Worm (Caenorhabditis elegans) whole organism, L2 larva: ENCODE results near the gene chil-14.

Source experiments
- alr-1 ChIP-seq: fragments of 150-350 bp; optimal IDR thresholded peaks from 2 replicates; lab custom pipeline; 2014; ENCODE audit warnings: missing biosample characterization, missing genetic modification characterization
- aly-2 ChIP-seq: fragments of 150-350 bp; optimal IDR thresholded peaks from 2 replicates; lab custom pipeline; 2014; ENCODE audit warnings: missing biosample characterization, missing genetic modification characterization
- ama-1 ChIP-seq: fragments of 150-350 bp; optimal IDR thresholded peaks from 2 replicates; lab custom pipeline; 2018; ENCODE audit warnings: inconsistent platforms
- elt-1 ChIP-seq: fragments of 150-350 bp; optimal IDR thresholded peaks from 2 replicates; lab custom pipeline; 2014; ENCODE audit warnings: missing biosample characterization, missing genetic modification characterization
- elt-3 ChIP-seq: sonication (generic microtip); optimal IDR thresholded peaks from 2 replicates; lab custom pipeline; 2017; ENCODE audit warnings: missing biosample characterization, missing genetic modification characterization
- lin-11 ChIP-seq: fragments of 150-350 bp; sonication (generic microtip); optimal IDR thresholded peaks from 2 replicates; lab custom pipeline; 2014; ENCODE audit warnings: missing biosample characterization, missing genetic modification characterization, inconsistent platforms, mixed read lengths
- nhr-11 ChIP-seq: fragments of 150-350 bp; optimal IDR thresholded peaks from 2 replicates; lab custom pipeline; 2014; ENCODE audit warnings: missing biosample characterization, missing genetic modification characterization
- nhr-237 ChIP-seq: fragments of 150-350 bp; optimal IDR thresholded peaks from 2 replicates; lab custom pipeline; 2014; ENCODE audit warnings: missing biosample characterization, missing genetic modification characterization
- skn-1 ChIP-seq: sonication (generic microtip); optimal IDR thresholded peaks from 2 replicates; lab custom pipeline; 2017; ENCODE audit warnings: missing biosample characterization, missing genetic modification characterization
- snpc-4 ChIP-seq: fragments of 150-350 bp; optimal IDR thresholded peaks from 2 replicates; lab custom pipeline; 2014; ENCODE audit warnings: missing biosample characterization, missing genetic modification characterization
- ztf-11 ChIP-seq: sonication (generic microtip); optimal IDR thresholded peaks from 2 replicates; lab custom pipeline; 2017; ENCODE audit warnings: missing biosample characterization, missing genetic modification characterization

DNA sequence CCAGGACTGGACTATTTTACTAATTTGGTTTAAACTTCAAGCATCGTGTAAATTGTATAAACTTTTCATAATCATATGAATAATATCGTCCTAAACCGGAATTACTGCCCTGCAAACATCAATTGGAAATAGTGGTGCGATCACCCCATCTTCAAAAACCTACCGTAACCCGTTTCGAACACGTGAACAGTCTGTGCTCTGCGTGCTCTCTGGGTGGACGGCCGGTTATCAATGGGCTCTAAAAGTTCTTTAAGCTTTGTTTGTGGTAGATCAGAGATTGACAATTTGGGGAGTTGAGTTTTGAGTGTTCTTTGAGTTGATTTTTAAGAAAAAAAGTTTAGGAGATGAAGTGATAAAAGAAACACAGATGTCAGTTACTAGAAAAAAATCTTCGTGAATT, 1.8 kb downstream of the chil-14 start:
- TF ChIP-seq nhr-11 (tag; lab: Kevin White, UChicago) (no peak), ama-1 (lab: Kevin White, UChicago) (no peak), lin-11 (no peak), skn-1 (no peak), alr-1 (tag; lab: Kevin White, UChicago) (no peak), elt-1 (tag; lab: Kevin White, UChicago) (no peak), aly-2 (no peak), ztf-11 (tag; lab: Kevin White, UChicago) (no peak), elt-3 (tag; lab: Kevin White, UChicago) (no peak), snpc-4 (tag; lab: Kevin White, UChicago) (no peak), nhr-237 (tag; lab: Kevin White, UChicago) (no peak)
